Worm (Caenorhabditis elegans) whole organism, L4 larva: ENCODE measurements around the gene frm-3.

Experiments used
- Y5F2A.4 ChIP-seq: fragments of 200-800 bp; sonication (Bioruptor generic); optimal IDR thresholded peaks from 2 replicates; lab custom pipeline; 2018; ENCODE audit warnings: mild to moderate bottlenecking, missing genetic modification characterization, missing compliant biosample characterization
- aly-2 ChIP-seq: sonication (generic microtip); optimal IDR thresholded peaks from 2 replicates; lab custom pipeline; 2018; ENCODE audit warnings: missing biosample characterization, missing genetic modification characterization
- ceh-44 ChIP-seq: fragments of 200-800 bp; sonication (Bioruptor generic); IDR thresholded peaks from 2 replicates; pipeline ENCODE4 v1.3.6; 2022; ENCODE audit warnings: missing genetic modification reagents, missing genetic modification characterization, missing compliant biosample characterization
- ces-1 ChIP-seq: fragments of 150-350 bp; sonication (generic microtip); optimal IDR thresholded peaks from 4 replicates; lab custom pipeline; 2014; ENCODE audit warnings: missing biosample characterization, missing genetic modification reagents, missing genetic modification characterization
- dpl-1 ChIP-seq: fragments of 150-350 bp; optimal IDR thresholded peaks from 2 replicates; lab custom pipeline; 2014; ENCODE audit warnings: missing biosample characterization, missing genetic modification reagents, missing genetic modification characterization
- fos-1 ChIP-seq: fragments of 150-350 bp; optimal IDR thresholded peaks from 2 replicates; lab custom pipeline; 2014; ENCODE audit warnings: missing biosample characterization, missing genetic modification characterization
- lin-15B ChIP-seq: fragments of 150-350 bp; sonication (generic microtip); optimal IDR thresholded peaks from 3 replicates; lab custom pipeline; 2014; ENCODE audit warnings: missing biosample characterization, missing genetic modification characterization
- lin-29 ChIP-seq: fragments of 200-800 bp; sonication (Bioruptor generic); IDR thresholded peaks from 2 replicates; pipeline ENCODE4 v1.3.6; 2022; ENCODE audit warnings: missing genetic modification reagents, missing genetic modification characterization, missing compliant biosample characterization
- lin-39 ChIP-seq: fragments of 150-350 bp; optimal IDR thresholded peaks from 2 replicates; lab custom pipeline; 2014; ENCODE audit warnings: missing biosample characterization, missing genetic modification reagents, missing genetic modification characterization
- pha-4 ChIP-seq, 2 experiments: fragments of 150-350 bp in 1 of 2; fragments of 200-800 bp in 1 of 2; sonication (Bioruptor generic) in 1 of 2; IDR thresholded peaks in 1 of 2; optimal IDR thresholded peaks in 1 of 2; 2 replicates each; pipeline versions ENCODE4 v1.3.6 to Lab custom; 2014 to 2022; ENCODE audit warnings: missing genetic modification characterization in 2 of 2, missing genetic modification reagents in 2 of 2, missing biosample characterization in 1 of 2, missing compliant biosample characterization in 1 of 2
- zip-2 ChIP-seq: fragments of 150-350 bp; optimal IDR thresholded peaks from 2 replicates; lab custom pipeline; 2014; ENCODE audit warnings: missing biosample characterization, missing genetic modification characterization

DNA sequence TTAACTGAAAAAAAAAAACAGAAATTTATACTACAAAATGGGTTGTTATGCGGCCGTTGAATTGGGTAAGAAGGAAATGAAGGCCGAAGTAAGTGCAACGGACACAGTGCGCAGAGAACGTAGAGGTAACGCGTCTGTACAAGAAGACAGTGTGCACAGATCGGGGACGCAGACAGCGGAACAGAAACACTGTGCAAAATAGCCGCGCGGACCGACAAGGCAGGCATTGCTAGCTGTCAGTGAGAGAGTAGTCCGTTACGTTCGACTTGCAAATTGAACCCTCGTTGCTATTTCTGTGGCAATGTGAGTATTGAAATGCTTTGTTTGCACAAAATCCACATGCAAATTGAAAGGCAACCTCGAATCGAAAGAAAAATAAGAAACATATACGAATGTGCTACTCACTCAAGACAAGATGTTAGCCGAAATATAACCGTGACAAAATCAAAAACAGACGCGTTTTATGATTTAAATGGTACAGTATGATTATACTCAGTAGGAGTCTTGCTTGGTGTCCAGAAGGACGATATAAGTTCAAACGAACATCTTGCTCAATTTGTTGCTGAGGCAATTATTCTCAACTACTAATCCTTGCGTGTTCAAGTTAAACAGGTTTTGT, 28.3 kb downstream of the frm-3 start:
- TF ChIP-seq pha-4 (GFP tag; IDR thresholded peaks at IDR 0.05; lab: Robert Waterston, UW), result no peak
- TF ChIP-seq pha-4 (tag; optimal IDR thresholded peaks at IDR 0.05; lab: Kevin White, UChicago), result no peak
- no peak for TF ChIP-seq fos-1 (tag; lab: Kevin White, UChicago)
- no peak for TF ChIP-seq lin-39 (tag; lab: Kevin White, UChicago)
- no peak for TF ChIP-seq Y5F2A.4 (GFP tag; lab: Kevin White, UChicago)
- TF ChIP-seq ceh-44 (GFP tag; lab: Robert Waterston, UW), result no peak
- no peak for TF ChIP-seq dpl-1 (GFP tag; lab: Kevin White, UChicago)
- TF ChIP-seq ces-1, result no peak
- TF ChIP-seq lin-29, result no peak
- TF ChIP-seq aly-2 (tag; lab: Kevin White, UChicago), result no peak
- no peak for TF ChIP-seq zip-2 (tag; lab: Kevin White, UChicago)
- no peak for TF ChIP-seq lin-15B (tag; lab: Kevin White, UChicago)
